Worm (Caenorhabditis elegans) whole organism, L2 larva: ENCODE results near the gene R07D5.2.

Source experiments
- C34F6.9 ChIP-seq: fragments of 150-350 bp; optimal IDR thresholded peaks from 2 replicates; lab custom pipeline; 2014; ENCODE audit warnings: missing biosample characterization, missing genetic modification characterization
- R02D3.7 ChIP-seq: fragments of 150-350 bp; optimal IDR thresholded peaks from 2 replicates; lab custom pipeline; 2014; ENCODE audit warnings: missing biosample characterization, missing genetic modification characterization
- Y55F3AM.14 ChIP-seq: fragments of 200-800 bp; sonication (Bioruptor generic); optimal IDR thresholded peaks from 2 replicates; lab custom pipeline; 2018; ENCODE audit warnings: mild to moderate bottlenecking, missing genetic modification characterization, missing compliant biosample characterization
- ZK546.5 ChIP-seq: sonication (generic microtip); optimal IDR thresholded peaks from 2 replicates; lab custom pipeline; 2017; ENCODE audit warnings: missing biosample characterization, missing genetic modification characterization
- aly-2 ChIP-seq: fragments of 150-350 bp; optimal IDR thresholded peaks from 2 replicates; lab custom pipeline; 2014; ENCODE audit warnings: missing biosample characterization, missing genetic modification characterization
- ama-1 ChIP-seq: fragments of 150-350 bp; optimal IDR thresholded peaks from 2 replicates; lab custom pipeline; 2018; ENCODE audit warnings: inconsistent platforms
- crh-2 ChIP-seq: sonication (generic microtip); optimal IDR thresholded peaks from 2 replicates; lab custom pipeline; 2017; ENCODE audit warnings: missing biosample characterization, missing genetic modification characterization
- dmd-4 ChIP-seq: sonication (generic microtip); optimal IDR thresholded peaks from 2 replicates; lab custom pipeline; 2017; ENCODE audit warnings: missing biosample characterization, missing genetic modification characterization
- egl-27 ChIP-seq: sonication (generic microtip); optimal IDR thresholded peaks from 3 replicates; lab custom pipeline; 2017; ENCODE audit warnings: missing biosample characterization, missing genetic modification reagents, missing genetic modification characterization
- elt-1 ChIP-seq: fragments of 150-350 bp; optimal IDR thresholded peaks from 2 replicates; lab custom pipeline; 2014; ENCODE audit warnings: missing biosample characterization, missing genetic modification characterization
- fos-1 ChIP-seq: fragments of 150-350 bp; optimal IDR thresholded peaks from 2 replicates; lab custom pipeline; 2014; ENCODE audit warnings: missing biosample characterization, missing genetic modification characterization
- lin-13 ChIP-seq: fragments of 150-350 bp; optimal IDR thresholded peaks from 2 replicates; lab custom pipeline; 2014; ENCODE audit warnings: missing biosample characterization, missing genetic modification reagents, missing genetic modification characterization
- lsy-2 ChIP-seq, 2 experiments: fragments of 150-350 bp in 1 of 2; sonication (generic microtip) in 1 of 2; optimal IDR thresholded peaks; 2 replicates each; lab custom pipeline; 2014 to 2017; ENCODE audit warnings: missing biosample characterization in 2 of 2, missing genetic modification characterization in 2 of 2
- mbf-1 ChIP-seq: sonication (generic microtip); optimal IDR thresholded peaks from 2 replicates; lab custom pipeline; 2017; ENCODE audit warnings: missing biosample characterization, missing genetic modification characterization
- mdl-1 ChIP-seq, 2 experiments: fragments of 150-350 bp in 1 of 2; sonication (generic microtip) in 1 of 2; optimal IDR thresholded peaks; 2 replicates each; lab custom pipeline; 2017; ENCODE audit warnings: missing biosample characterization in 2 of 2, missing genetic modification characterization in 2 of 2
- nhr-11 ChIP-seq: fragments of 150-350 bp; optimal IDR thresholded peaks from 2 replicates; lab custom pipeline; 2014; ENCODE audit warnings: missing biosample characterization, missing genetic modification characterization
- nhr-129 ChIP-seq: fragments of 150-350 bp; optimal IDR thresholded peaks from 2 replicates; lab custom pipeline; 2014; ENCODE audit warnings: missing biosample characterization, missing genetic modification characterization
- nhr-23 ChIP-seq: fragments of 150-350 bp; optimal IDR thresholded peaks from 2 replicates; lab custom pipeline; 2014; ENCODE audit warnings: missing biosample characterization, missing genetic modification reagents, missing genetic modification characterization
- nhr-25 ChIP-seq: fragments of 150-350 bp; sonication (generic microtip); optimal IDR thresholded peaks from 3 replicates; lab custom pipeline; 2014; ENCODE audit warnings: missing biosample characterization, missing genetic modification characterization
- peb-1 ChIP-seq: fragments of 150-350 bp; optimal IDR thresholded peaks from 2 replicates; lab custom pipeline; 2014; ENCODE audit warnings: missing biosample characterization, missing genetic modification characterization
- sem-4 ChIP-seq: fragments of 150-350 bp; optimal IDR thresholded peaks from 2 replicates; lab custom pipeline; 2014; ENCODE audit warnings: missing biosample characterization, missing genetic modification reagents, missing genetic modification characterization
- sma-9 ChIP-seq, 2 experiments: fragments of 150-350 bp in 1 of 2; sonication (generic microtip) in 1 of 2; optimal IDR thresholded peaks; 2 replicates each; lab custom pipeline; 2014 to 2016; ENCODE audit warnings: missing genetic modification characterization in 2 of 2, mild to moderate bottlenecking in 1 of 2, missing biosample characterization in 1 of 2, missing compliant biosample characterization in 1 of 2, missing genetic modification reagents in 1 of 2, moderate library complexity in 1 of 2
- snpc-4 ChIP-seq: fragments of 150-350 bp; optimal IDR thresholded peaks from 2 replicates; lab custom pipeline; 2014; ENCODE audit warnings: missing biosample characterization, missing genetic modification characterization
- unc-39 ChIP-seq: fragments of 150-350 bp; optimal IDR thresholded peaks from 2 replicates; lab custom pipeline; 2014; ENCODE audit warnings: missing biosample characterization, missing genetic modification characterization
- unc-55 ChIP-seq: fragments of 150-350 bp; sonication (generic microtip); optimal IDR thresholded peaks from 3 replicates; lab custom pipeline; 2014; ENCODE audit warnings: missing biosample characterization, missing genetic modification reagents, missing genetic modification characterization
- unc-62 ChIP-seq: fragments of 150-350 bp; optimal IDR thresholded peaks from 2 replicates; lab custom pipeline; 2014; ENCODE audit warnings: missing biosample characterization, missing genetic modification reagents, missing genetic modification characterization
- zag-1 ChIP-seq: fragments of 150-350 bp; optimal IDR thresholded peaks from 2 replicates; lab custom pipeline; 2014; ENCODE audit warnings: missing biosample characterization, missing genetic modification characterization
- ztf-1 ChIP-seq: fragments of 200-800 bp; sonication (Bioruptor generic); conservative IDR thresholded peaks from 2 replicates; pipeline ENCODE4 v1.3.6; 2022; ENCODE audit warnings: missing genetic modification characterization, missing compliant biosample characterization
- ztf-11 ChIP-seq: sonication (generic microtip); optimal IDR thresholded peaks from 2 replicates; lab custom pipeline; 2017; ENCODE audit warnings: missing biosample characterization, missing genetic modification characterization

Gene R07D5.2

ce11 chrX:15147640-15148039 is 31.2 kb upstream of the R07D5.2 start, which contains the start of gene unc-7:
Gene unc-7 (minus strand): TSS chrX:15147740.
- TF ChIP-seq egl-27 (no peak), elt-1 (tag; lab: Kevin White, UChicago) (no peak), Y55F3AM.14 (no peak), sem-4 (tag; lab: Kevin White, UChicago) (no peak), lsy-2 (tag; optimal IDR thresholded peaks at IDR 0.05; lab: Kevin White, UChicago) (no peak), ztf-11 (tag; lab: Kevin White, UChicago) (no peak), C34F6.9 (tag; lab: Kevin White, UChicago) (no peak)

- TF ChIP-seq egl-27 (no peak), elt-1 (tag; lab: Kevin White, UChicago) (no peak), snpc-4 (tag; lab: Kevin White, UChicago) (no peak), nhr-23 (tag; lab: Kevin White, UChicago) (no peak), nhr-11 (tag; lab: Kevin White, UChicago) (no peak), fos-1 (peak; percentile 39), unc-55 (GFP tag; lab: Kevin White, UChicago) (no peak), crh-2 (tag; lab: Kevin White, UChicago) (peak; percentile 13), dmd-4 (tag; lab: Kevin White, UChicago) (no peak), unc-62 (GFP tag; lab: Kevin White, UChicago) (no peak), sma-9 (GFP tag; optimal IDR thresholded peaks at IDR 0.05; lab: Kevin White, UChicago) (peak; percentile 6), sma-9 (tag; optimal IDR thresholded peaks at IDR 0.05; lab: Kevin White, UChicago) (no peak), nhr-129 (peak; percentile 4), mdl-1 (tag; optimal IDR thresholded peaks at IDR 0.05; lab: Kevin White, UChicago) (no peak), lin-13 (GFP tag; lab: Kevin White, UChicago) (no peak)
- TF ChIP-seq, all 48 proteins: peak for 4
Observed at ce11 chrX:15146415-15147210, 30.2 kb upstream of the R07D5.2 start.

ce11 chrX:15134941-15135340 is 18.5 kb upstream of the R07D5.2 start:
- no peak for TF ChIP-seq R02D3.7

- no peak for TF ChIP-seq ztf-1 (GFP tag; lab: Robert Waterston, UW)
- no peak for TF ChIP-seq ztf-11 (tag; lab: Kevin White, UChicago)
- TF ChIP-seq R02D3.7 = no peak
- TF ChIP-seq peb-1 (tag; lab: Kevin White, UChicago) = no peak
- no peak for TF ChIP-seq nhr-129
- TF ChIP-seq Y55F3AM.14 = no peak
Observed at ce11 chrX:15133180-15133579, 16.8 kb upstream of the R07D5.2 start.

ce11 chrX:15132073-15132472 is 15.7 kb upstream of the R07D5.2 start:
- no peak for TF ChIP-seq aly-2
- no peak for TF ChIP-seq C34F6.9 (tag; lab: Kevin White, UChicago)
- no peak for TF ChIP-seq unc-39 (tag; lab: Kevin White, UChicago)
- TF ChIP-seq nhr-25 = no peak
- TF ChIP-seq dmd-4 (tag; lab: Kevin White, UChicago) = no peak
- no peak for TF ChIP-seq mbf-1 (tag; lab: Kevin White, UChicago)
- no peak for TF ChIP-seq ZK546.5 (tag; lab: Kevin White, UChicago)
- no peak for TF ChIP-seq ztf-11 (tag; lab: Kevin White, UChicago)
- no peak for TF ChIP-seq Y55F3AM.14
- TF ChIP-seq ztf-1 (GFP tag; lab: Robert Waterston, UW) = no peak
- no peak for TF ChIP-seq sem-4 (tag; lab: Kevin White, UChicago)
- no peak for TF ChIP-seq ama-1 (lab: Kevin White, UChicago)
- TF ChIP-seq zag-1 (tag; lab: Kevin White, UChicago) = no peak

- TF ChIP-seq nhr-23 (tag; lab: Kevin White, UChicago) = no peak
- TF ChIP-seq sem-4 (tag; lab: Kevin White, UChicago) = no peak
- no peak for TF ChIP-seq nhr-25
- TF ChIP-seq egl-27 = no peak
- TF ChIP-seq C34F6.9 (tag; lab: Kevin White, UChicago) = peak; percentile 2
- TF ChIP-seq lin-13 (GFP tag; lab: Kevin White, UChicago) = no peak
- TF ChIP-seq elt-1 (tag; lab: Kevin White, UChicago) = no peak
Observed at ce11 chrX:15128184-15128583, 11.8 kb upstream of the R07D5.2 start.
